Worm (Caenorhabditis elegans): ENCODE results near the gene srxa-2.

DNA sequence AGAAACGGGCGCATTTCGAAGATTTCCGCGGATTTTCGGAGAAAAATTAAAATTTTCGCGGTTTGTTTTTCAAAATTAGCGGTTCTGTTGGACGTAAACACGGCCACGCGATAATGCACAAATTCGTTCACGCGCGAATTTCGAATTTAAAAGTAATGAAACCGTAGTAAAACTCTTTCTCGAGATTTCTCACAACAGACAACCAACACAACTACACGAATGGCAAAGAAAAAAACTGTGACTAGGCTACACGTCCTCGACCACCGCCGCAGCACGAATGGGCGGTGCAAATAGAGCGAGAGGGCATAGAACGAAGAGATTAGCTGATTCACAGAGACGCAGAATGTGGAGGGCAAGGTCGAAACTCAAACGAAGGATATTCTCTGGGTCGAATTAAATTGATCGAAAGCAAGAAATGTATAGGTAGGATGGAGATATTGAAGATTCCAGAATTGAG lies 17.7 kb downstream of the srxa-2 start, which contains the start of gene idh-1:
- no peak for TF ChIP-seq dao-5 (tag; optimal IDR thresholded peaks at IDR 0.05)
- TF ChIP-seq him-1 (tag; optimal IDR thresholded peaks at IDR 0.05), result no peak
- peak; percentile 36 for TF ChIP-seq W03F9.2 (tag; optimal IDR thresholded peaks at IDR 0.05)

All from whole organism, L4/young adult.